Worm (Caenorhabditis elegans) whole organism, L3 larva: ENCODE measurements around the gene nspc-16.

ENCODE experiments used
- ama-1 ChIP-seq: fragments of 150-350 bp; optimal IDR thresholded peaks from 2 replicates; lab custom pipeline; 2018
- ceh-9 ChIP-seq: sonication (generic microtip); optimal IDR thresholded peaks from 2 replicates; lab custom pipeline; 2018; ENCODE audit warnings: missing biosample characterization, missing genetic modification characterization
- daf-12 ChIP-seq: fragments of 150-350 bp; optimal IDR thresholded peaks from 2 replicates; lab custom pipeline; 2014; ENCODE audit warnings: missing biosample characterization, missing genetic modification reagents, missing genetic modification characterization
- elt-2 ChIP-seq: sonication (generic microtip); optimal IDR thresholded peaks from 2 replicates; lab custom pipeline; 2016; ENCODE audit warnings: missing genetic modification reagents, mild to moderate bottlenecking, missing genetic modification characterization, missing compliant biosample characterization
- lsy-12 ChIP-seq: sonication (generic microtip); optimal IDR thresholded peaks from 2 replicates; lab custom pipeline; 2016; ENCODE audit warnings: mild to moderate bottlenecking, missing genetic modification characterization, missing compliant biosample characterization
- nhr-25 ChIP-seq: sonication (generic microtip); optimal IDR thresholded peaks from 2 replicates; lab custom pipeline; 2017; ENCODE audit warnings: missing biosample characterization, missing genetic modification characterization
- pha-4 ChIP-seq: fragments of 150-350 bp; optimal IDR thresholded peaks from 2 replicates; lab custom pipeline; 2014; ENCODE audit warnings: missing biosample characterization, missing genetic modification reagents, missing genetic modification characterization
- pqm-1 ChIP-seq: fragments of 150-350 bp; optimal IDR thresholded peaks from 2 replicates; lab custom pipeline; 2017; ENCODE audit warnings: missing biosample characterization, missing genetic modification characterization, inconsistent platforms

The nspc-16 gene

DNA sequence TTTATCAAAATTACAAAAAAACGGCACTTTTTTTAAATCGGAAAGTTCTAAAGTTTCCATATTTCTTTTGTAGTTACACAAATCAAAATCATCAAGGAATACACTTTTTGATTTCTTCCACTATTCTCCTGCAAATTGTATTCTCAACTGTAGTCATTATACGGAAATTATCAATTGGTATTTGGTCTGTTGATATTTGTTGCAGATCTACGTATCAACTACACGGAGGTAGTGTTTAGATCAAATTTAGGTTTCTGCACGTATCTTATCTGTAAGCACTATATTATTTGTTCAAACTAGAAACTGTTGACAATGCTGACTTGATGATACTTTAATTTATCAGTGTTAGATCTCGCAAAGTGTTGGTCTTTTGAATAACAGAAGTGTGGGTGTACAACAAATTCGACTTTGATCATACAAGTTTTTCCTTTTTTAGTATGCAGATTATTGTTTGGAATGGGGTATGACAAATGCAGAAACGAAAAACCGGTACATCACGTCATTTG, 44.9 kb downstream of the nspc-16 start:
- TF ChIP-seq ama-1 (lab: Kevin White, UChicago) (no peak), pqm-1 (tag; lab: Kevin White, UChicago) (peak; percentile 65), ceh-9 (no peak), elt-2 (tag; lab: Kevin White, UChicago) (peak; percentile 9), lsy-12 (tag; lab: Kevin White, UChicago) (no peak), nhr-25 (tag; lab: Kevin White, UChicago) (peak; percentile 13)

ce11 chrX:14571277-14571676, 47.9 kb downstream of the nspc-16 start:
- peak; percentile 15 for TF ChIP-seq pha-4 (tag; lab: Kevin White, UChicago)
- no peak for TF ChIP-seq nhr-25 (tag; lab: Kevin White, UChicago)

- peak; percentile 39 for TF ChIP-seq pha-4 (tag; lab: Kevin White, UChicago)
- TF ChIP-seq daf-12, result no peak
These were observed 49.0 kb downstream of the nspc-16 start, which contains the start of gene lron-1 for ce11 chrX:14572419-14572818. lron-1 (plus strand) TSS chrX:14572719.
